Fruit fly (Drosophila melanogaster) whole organism: Measurements from ENCODE around the gene drd.

Source experiments
- CG8478 ChIP-seq: fragments of >200 bp; optimal IDR thresholded peaks from 2 replicates; lab custom pipeline; 2018; ENCODE audit warnings: inconsistent platforms
- Dll ChIP-seq: fragments of >200 bp; optimal IDR thresholded peaks from 2 replicates; lab custom pipeline; 2017
- EcR ChIP-seq, 2 experiments: fragments of >200 bp; optimal IDR thresholded peaks; 2 replicates each; lab custom pipeline; 2017; ENCODE audit warnings: missing biosample characterization in 2 of 2, missing genetic modification characterization in 2 of 2, missing genetic modification reagents in 2 of 2
- pan ChIP-seq: fragments of >200 bp; optimal IDR thresholded peaks from 2 replicates; lab custom pipeline; 2017
- psq ChIP-seq: fragments of >200 bp; optimal IDR thresholded peaks from 2 replicates; lab custom pipeline; 2017
- usp ChIP-seq: fragments of >200 bp; optimal IDR thresholded peaks from 2 replicates; lab custom pipeline; 2017; ENCODE audit warnings: missing biosample characterization, missing genetic modification characterization, mixed read lengths

The drd gene

DNA sequence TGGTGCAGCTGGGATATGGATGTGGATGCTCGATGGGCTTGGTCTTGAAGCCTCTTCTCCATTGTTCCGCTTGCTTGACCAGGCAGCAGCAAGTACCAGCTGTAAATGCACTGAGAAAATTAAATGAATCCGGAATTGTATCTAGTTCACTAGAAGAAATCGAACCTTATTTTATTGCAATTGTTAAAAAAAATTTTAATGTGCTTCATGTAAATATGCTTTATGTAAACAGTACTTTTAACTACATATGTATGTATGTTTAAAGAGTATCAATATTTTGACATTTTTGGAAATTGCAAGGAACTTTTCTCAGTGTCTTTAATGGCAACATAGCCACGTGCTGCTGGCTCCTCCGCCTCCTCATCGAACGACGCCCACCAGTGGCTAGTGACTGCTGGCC is 39.3 kb downstream of the drd start:
- TF ChIP-seq CG8478 (lab: Kevin White, UChicago) (no peak), EcR (GFP tag; optimal IDR thresholded peaks at IDR 0.05; lab: Kevin White, UChicago) (no peak), Dll (lab: Kevin White, UChicago) (no peak), psq (no peak), pan (lab: Kevin White, UChicago) (no peak), usp (GFP tag; lab: Kevin White, UChicago) (no peak)

DNA sequence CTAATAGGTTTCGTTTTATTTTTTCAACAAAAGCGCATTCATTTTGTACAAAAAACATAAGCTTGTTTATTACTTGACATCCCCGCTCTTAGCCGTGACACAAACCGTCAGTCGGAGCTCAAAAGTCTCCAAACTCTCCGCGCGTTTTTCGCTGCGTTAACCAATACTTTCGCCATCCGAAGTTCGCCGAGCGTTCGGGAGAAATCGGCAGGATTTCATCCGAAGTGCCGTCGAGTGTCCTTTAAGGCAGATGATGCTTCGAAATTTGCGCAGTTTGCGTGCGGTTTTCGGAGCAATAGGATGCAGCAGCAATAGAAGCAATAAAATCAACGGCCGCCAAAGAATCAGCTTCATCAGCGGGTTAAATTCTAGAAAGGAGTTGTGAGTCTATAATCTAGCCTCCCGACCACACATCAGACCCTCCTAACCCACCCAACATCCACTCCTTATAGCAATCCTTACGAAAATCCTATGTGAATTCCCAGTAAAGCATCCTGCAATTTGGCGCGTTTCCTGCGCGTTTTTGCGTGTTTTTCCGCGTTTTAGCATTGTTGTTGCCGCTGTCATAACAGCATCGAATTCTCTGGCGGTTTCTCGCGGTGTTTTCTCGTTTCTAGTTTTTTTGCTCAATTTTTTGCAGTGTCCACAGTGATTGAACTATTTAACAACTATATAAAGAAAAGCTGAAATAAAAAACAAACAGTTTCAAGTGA is 49.8 kb downstream of the drd start, which contains the start of gene CG43737:
Gene CG43737, plus strand, starts transcription at position 271 of the 713 bp plus-strand sequence.
- TF ChIP-seq CG8478 (lab: Kevin White, UChicago), result no peak
- TF ChIP-seq usp (GFP tag; lab: Kevin White, UChicago), result no peak
- no peak for TF ChIP-seq Dll (lab: Kevin White, UChicago)
- no peak for TF ChIP-seq EcR (GFP tag; optimal IDR thresholded peaks at IDR 0.05; lab: Kevin White, UChicago)
- TF ChIP-seq pan (lab: Kevin White, UChicago), result no peak
- no peak for TF ChIP-seq psq
